Fruit fly (Drosophila melanogaster) whole organism, embryonic: ENCODE measurements around the gene Patr-1.
A peak's percentile ranks its signal among the peaks of the same experiment; 100 is the strongest.

ENCODE experiments used
- Antp ChIP-seq: fragments of 200-800 bp; sonication (Bioruptor generic); optimal IDR thresholded peaks from 3 replicates; lab custom pipeline; 2016; ENCODE audit warnings: missing biosample characterization, missing genetic modification characterization
- C15 ChIP-seq: fragments of 200-800 bp; sonication (Bioruptor generic); IDR thresholded peaks from 3 replicates; pipeline ENCODE4 v1.3.6; 2022; ENCODE audit warnings: missing biosample characterization, missing genetic modification characterization
- CG10321 ChIP-seq: fragments of 200-800 bp; sonication (Bioruptor generic); IDR thresholded peaks from 2 replicates; pipeline ENCODE4 v1.3.6; 2022; ENCODE audit warnings: missing biosample characterization, missing genetic modification characterization
- CG10462 ChIP-seq: fragments of 200-800 bp; sonication (Bioruptor generic); optimal IDR thresholded peaks from 2 replicates; lab custom pipeline; 2016; ENCODE audit warnings: missing biosample characterization, missing genetic modification characterization
- CG11085 ChIP-seq: fragments of 200-800 bp; sonication (Bioruptor generic); IDR thresholded peaks from 2 replicates; pipeline ENCODE4 v1.3.6; 2022; ENCODE audit warnings: missing biosample characterization, missing genetic modification characterization
- CG11093 ChIP-seq: fragments of 200-800 bp; sonication (Bioruptor generic); IDR thresholded peaks from 3 replicates; pipeline ENCODE4 v1.3.6; 2022; ENCODE audit warnings: missing biosample characterization, missing genetic modification characterization
- CG12236 ChIP-seq: fragments of 200-800 bp; sonication (Bioruptor generic); optimal IDR thresholded peaks from 2 replicates; lab custom pipeline; 2016; ENCODE audit warnings: missing biosample characterization, missing genetic modification characterization
- CG1233 ChIP-seq: fragments of 200-800 bp; sonication (Bioruptor generic); optimal IDR thresholded peaks from 4 replicates; lab custom pipeline; 2018; ENCODE audit warnings: missing biosample characterization, mild to moderate bottlenecking, missing genetic modification characterization
- CG14441 ChIP-seq: fragments of 200-800 bp; sonication (Bioruptor generic); IDR thresholded peaks from 2 replicates; pipeline ENCODE4 v1.3.6; 2022; ENCODE audit warnings: missing biosample characterization, missing genetic modification characterization
- CG15269 ChIP-seq: fragments of 200-800 bp; sonication (Bioruptor generic); optimal IDR thresholded peaks from 2 replicates; lab custom pipeline; 2018; ENCODE audit warnings: missing biosample characterization, mild to moderate bottlenecking, missing genetic modification characterization, moderate library complexity
- CG15696 ChIP-seq: fragments of 200-800 bp; sonication (Bioruptor generic); optimal IDR thresholded peaks from 2 replicates; lab custom pipeline; 2019; ENCODE audit warnings: missing biosample characterization, mild to moderate bottlenecking, missing genetic modification characterization, moderate library complexity
- CG18011 ChIP-seq: fragments of 200-800 bp; sonication (Bioruptor generic); optimal IDR thresholded peaks from 2 replicates; lab custom pipeline; 2017; ENCODE audit warnings: missing biosample characterization, missing genetic modification characterization, mild to moderate bottlenecking, moderate library complexity, missing genotype
- CG1832 ChIP-seq: fragments of 200-800 bp; sonication (Bioruptor generic); optimal IDR thresholded peaks from 2 replicates; lab custom pipeline; 2017; ENCODE audit warnings: missing biosample characterization, mild to moderate bottlenecking, missing genetic modification characterization, inconsistent platforms
- CG18764 ChIP-seq: fragments of 200-800 bp; sonication (Bioruptor generic); optimal IDR thresholded peaks from 3 replicates; lab custom pipeline; 2016; ENCODE audit warnings: missing biosample characterization, missing genetic modification characterization
- CG3163 ChIP-seq: fragments of 200-800 bp; sonication (Bioruptor generic); optimal IDR thresholded peaks from 3 replicates; lab custom pipeline; 2016; ENCODE audit warnings: missing biosample characterization, missing genetic modification characterization
- CG32767 ChIP-seq: fragments of 200-800 bp; sonication (Bioruptor generic); IDR thresholded peaks from 2 replicates; pipeline ENCODE4 v1.3.6; 2022; ENCODE audit warnings: missing biosample characterization, missing genetic modification characterization
- CG3995 ChIP-seq: fragments of 200-800 bp; sonication (Bioruptor generic); optimal IDR thresholded peaks from 3 replicates; lab custom pipeline; 2016; ENCODE audit warnings: missing biosample characterization, missing genetic modification characterization
- CG6765 ChIP-seq: fragments of 200-800 bp; sonication (Bioruptor generic); optimal IDR thresholded peaks from 3 replicates; lab custom pipeline; 2017; ENCODE audit warnings: missing biosample characterization, mild to moderate bottlenecking, missing genetic modification characterization
- CG7745 ChIP-seq: fragments of 200-800 bp; sonication (Bioruptor generic); optimal IDR thresholded peaks from 2 replicates; lab custom pipeline; 2018; ENCODE audit warnings: missing biosample characterization, mild to moderate bottlenecking, missing genetic modification characterization, moderate library complexity
- CG9817 ChIP-seq: fragments of 200-800 bp; sonication (Bioruptor generic); optimal IDR thresholded peaks from 2 replicates; lab custom pipeline; 2018; ENCODE audit warnings: missing biosample characterization, mild to moderate bottlenecking, missing genetic modification characterization, moderate library complexity
- CHES-1-like ChIP-seq: fragments of 200-800 bp; sonication (Bioruptor generic); optimal IDR thresholded peaks from 2 replicates; lab custom pipeline; 2016; ENCODE audit warnings: missing biosample characterization, missing genetic modification characterization
- Dip3 ChIP-seq: fragments of 200-800 bp; sonication (Bioruptor generic); optimal IDR thresholded peaks from 3 replicates; lab custom pipeline; 2016; ENCODE audit warnings: missing biosample characterization, missing genetic modification characterization
- Hmr ChIP-seq: fragments of 200-800 bp; sonication (Bioruptor generic); optimal IDR thresholded peaks from 3 replicates; lab custom pipeline; 2017; ENCODE audit warnings: mild to moderate bottlenecking, missing biosample characterization, missing genetic modification reagents, missing genetic modification characterization
- Mad ChIP-seq: fragments of 200-800 bp; sonication (Bioruptor generic); optimal IDR thresholded peaks from 2 replicates; lab custom pipeline; 2016; ENCODE audit warnings: missing biosample characterization, missing genetic modification characterization
- NK7.1 ChIP-seq: fragments of 200-800 bp; sonication (Bioruptor generic); optimal IDR thresholded peaks from 3 replicates; lab custom pipeline; 2016; ENCODE audit warnings: missing biosample characterization, missing genetic modification characterization
- Neu2 ChIP-seq: fragments of 200-800 bp; sonication (Bioruptor generic); optimal IDR thresholded peaks from 3 replicates; lab custom pipeline; 2016; ENCODE audit warnings: missing biosample characterization, missing genetic modification characterization, borderline replicate concordance
- Oaz ChIP-seq: fragments of 200-800 bp; sonication (Bioruptor generic); IDR thresholded peaks from 2 replicates; pipeline ENCODE4 v1.3.6; 2022; ENCODE audit warnings: missing biosample characterization, missing genetic modification characterization
- PHDP ChIP-seq: fragments of 200-800 bp; sonication (Bioruptor generic); optimal IDR thresholded peaks from 3 replicates; lab custom pipeline; 2018; ENCODE audit warnings: missing biosample characterization, mild to moderate bottlenecking, missing genetic modification characterization, moderate library complexity
- Poxn ChIP-seq: fragments of 200-800 bp; sonication (Bioruptor generic); IDR thresholded peaks from 2 replicates; pipeline ENCODE4 v1.3.6; 2022; ENCODE audit warnings: missing biosample characterization, missing genetic modification characterization
- Tbp ChIP-seq: fragments of >200 bp; optimal IDR thresholded peaks from 2 replicates; lab custom pipeline; 2018; ENCODE audit warnings: missing biosample characterization, missing genetic modification characterization
- Trl ChIP-seq, 3 experiments: fragments of >200 bp in 2 of 3; fragments of 200-800 bp in 1 of 3; sonication (Bioruptor generic) in 1 of 3; optimal IDR thresholded peaks; 2 replicates in 1 of 3; 3 replicates in 2 of 3; lab custom pipeline; 2016 to 2017; ENCODE audit warnings: missing biosample characterization in 1 of 3, missing genetic modification characterization in 1 of 3
- YL-1 ChIP-seq: fragments of 200-800 bp; sonication (Bioruptor generic); optimal IDR thresholded peaks from 3 replicates; lab custom pipeline; 2017; ENCODE audit warnings: missing biosample characterization, mild to moderate bottlenecking, missing genetic modification characterization
- ara ChIP-seq: fragments of 200-800 bp; sonication (Bioruptor generic); IDR thresholded peaks from 2 replicates; pipeline ENCODE4 v1.3.6; 2022; ENCODE audit warnings: missing biosample characterization, missing genetic modification characterization
- ase ChIP-seq: fragments of 200-800 bp; sonication (Bioruptor generic); IDR thresholded peaks from 3 replicates; pipeline ENCODE4 v1.3.6; 2022; ENCODE audit warnings: missing biosample characterization, missing genetic modification characterization
- cad ChIP-seq: fragments of >200 bp; optimal IDR thresholded peaks from 2 replicates; lab custom pipeline; 2017; ENCODE audit warnings: missing biosample characterization, missing genetic modification characterization
- croc ChIP-seq: fragments of 200-800 bp; sonication (Bioruptor generic); conservative IDR thresholded peaks from 3 replicates; pipeline ENCODE4 v1.3.6; 2022; ENCODE audit warnings: missing biosample characterization, missing genetic modification characterization
- dan ChIP-seq: fragments of 200-800 bp; sonication (Bioruptor generic); IDR thresholded peaks from 2 replicates; pipeline ENCODE4 v1.3.6; 2022; ENCODE audit warnings: missing biosample characterization, missing genetic modification characterization
- dmrt11E ChIP-seq: fragments of 200-800 bp; sonication (Bioruptor generic); optimal IDR thresholded peaks from 3 replicates; lab custom pipeline; 2018; ENCODE audit warnings: missing biosample characterization, mild to moderate bottlenecking, missing genetic modification characterization, moderate library complexity
- fd102C ChIP-seq: fragments of 200-800 bp; sonication (Bioruptor generic); optimal IDR thresholded peaks from 2 replicates; lab custom pipeline; 2018; ENCODE audit warnings: missing biosample characterization, mild to moderate bottlenecking, missing genetic modification characterization, moderate library complexity
- ftz-f1 ChIP-seq: fragments of 200-800 bp; sonication (Bioruptor generic); optimal IDR thresholded peaks from 2 replicates; lab custom pipeline; 2016; ENCODE audit warnings: missing biosample characterization, missing genetic modification characterization
- gcm2 ChIP-seq: fragments of 200-800 bp; sonication (Bioruptor generic); optimal IDR thresholded peaks from 2 replicates; lab custom pipeline; 2016; ENCODE audit warnings: missing biosample characterization, missing genetic modification characterization
- hth ChIP-seq: fragments of >200 bp; optimal IDR thresholded peaks from 2 replicates; lab custom pipeline; 2017; ENCODE audit warnings: inconsistent platforms
- mam ChIP-seq: fragments of 200-800 bp; sonication (Bioruptor generic); optimal IDR thresholded peaks from 3 replicates; lab custom pipeline; 2016; ENCODE audit warnings: missing biosample characterization, missing genetic modification characterization
- p53 ChIP-seq: fragments of 200-800 bp; sonication (Bioruptor generic); optimal IDR thresholded peaks from 2 replicates; lab custom pipeline; 2016; ENCODE audit warnings: missing biosample characterization, missing genetic modification characterization
- run ChIP-seq: fragments of 200-800 bp; sonication (Bioruptor generic); optimal IDR thresholded peaks from 3 replicates; lab custom pipeline; 2018; ENCODE audit warnings: missing biosample characterization, mild to moderate bottlenecking, missing genetic modification characterization
- sens-2 ChIP-seq: fragments of 200-800 bp; sonication (Bioruptor generic); IDR thresholded peaks from 2 replicates; pipeline ENCODE4 v1.3.6; 2022; ENCODE audit warnings: missing biosample characterization, missing genetic modification characterization
- slp2 ChIP-seq: fragments of 200-800 bp; sonication (Bioruptor generic); optimal IDR thresholded peaks from 2 replicates; lab custom pipeline; 2016; ENCODE audit warnings: missing biosample characterization, missing genetic modification characterization
- tap ChIP-seq: fragments of 200-800 bp; optimal IDR thresholded peaks from 3 replicates; lab custom pipeline; 2019; ENCODE audit warnings: missing biosample characterization, mild to moderate bottlenecking, missing genetic modification characterization, moderate library complexity
- trh ChIP-seq: fragments of 200-800 bp; sonication (Bioruptor generic); optimal IDR thresholded peaks from 2 replicates; lab custom pipeline; 2016; ENCODE audit warnings: missing biosample characterization, missing genetic modification characterization
- twi ChIP-seq: fragments of 200-800 bp; optimal IDR thresholded peaks from 2 replicates; lab custom pipeline; 2019; ENCODE audit warnings: missing biosample characterization, mild to moderate bottlenecking, missing genetic modification characterization, moderate library complexity
- z ChIP-seq: fragments of 200-800 bp; sonication (Bioruptor generic); IDR thresholded peaks from 3 replicates; pipeline ENCODE4 v1.3.6; 2022; ENCODE audit warnings: missing biosample characterization, missing genetic modification characterization
- zfh1 ChIP-seq: fragments of 200-800 bp; sonication (Bioruptor generic); IDR thresholded peaks from 3 replicates; pipeline ENCODE4 v1.3.6; 2022; ENCODE audit warnings: missing biosample characterization, missing genetic modification characterization

The Patr-1 gene

DNA sequence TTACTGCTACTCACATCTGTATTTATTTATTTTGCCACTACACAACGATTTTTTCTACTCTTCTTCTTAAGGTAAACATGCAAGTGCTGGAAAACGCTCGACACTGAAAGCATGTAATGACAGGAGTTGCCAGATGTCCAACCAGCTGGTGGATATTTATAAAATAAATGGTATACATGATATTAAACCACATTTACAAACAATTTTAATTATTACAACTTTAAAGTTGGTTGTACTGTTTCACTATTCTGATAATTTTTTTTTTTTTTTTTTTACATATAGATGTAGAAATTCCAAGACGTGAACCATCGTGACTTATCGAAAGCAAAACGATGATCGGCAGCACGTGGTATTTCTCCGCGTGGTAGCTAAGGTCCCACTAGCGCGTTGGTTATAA, 36.5 kb downstream of the Patr-1 start, which contains the start of the genes Keap1 and kuk (continued):
- TF ChIP-seq Poxn (no peak), ara (GFP tag; lab: Robert Waterston, UW) (0 out of 2 replicates have a peak, but pooled peaks have one; percentile 8), run (no peak), Tbp (GFP tag; lab: Kevin White, UChicago) (peak; percentile 20), CG12236 (GFP tag; lab: Kevin White, UChicago) (no peak), fd102C (no peak), sens-2 (GFP tag; lab: Robert Waterston, UW) (no peak), cad (GFP tag; lab: Kevin White, UChicago) (no peak), Neu2 (GFP tag; lab: Kevin White, UChicago) (no peak), PHDP (tag; lab: Kevin White, UChicago) (peak; percentile 27), CG18764 (peak; percentile 44), p53 (GFP tag; lab: Kevin White, UChicago) (no peak), YL-1 (GFP tag; lab: Kevin White, UChicago) (no peak), CG15696 (tag; lab: Kevin White, UChicago) (peak; percentile 32), dmrt11E (tag; lab: Kevin White, UChicago) (no peak), Antp (peak; percentile 48), CG14441 (GFP tag; lab: Robert Waterston, UW) (peak; percentile 57; the same call in 1 of the 2 replicates), ftz-f1 (GFP tag; lab: Kevin White, UChicago) (no peak), CG18011 (GFP tag; lab: Kevin White, UChicago) (peak; percentile 34), C15 (GFP tag; lab: Robert Waterston, UW) (no peak), CG10321 (no peak), Mad (GFP tag; lab: Kevin White, UChicago) (peak; percentile 72), CG1832 (GFP tag; lab: Kevin White, UChicago) (no peak), Trl (optimal IDR thresholded peaks at IDR 0.05; lab: Kevin White, UChicago) (peak in 1 of 2 experiments; percentile 4), Trl (GFP tag; optimal IDR thresholded peaks at IDR 0.05; lab: Kevin White, UChicago) (peak; percentile 71), CG3995 (GFP tag; lab: Kevin White, UChicago) (peak; percentile 44), CG11093 (peak; percentile 16; the same call in 1 of the 3 replicates), z (no peak), tap (tag; lab: Kevin White, UChicago) (no peak), CG15269 (tag; lab: Kevin White, UChicago) (peak; percentile 29), twi (no peak), Oaz (no peak), CG6765 (GFP tag; lab: Kevin White, UChicago) (peak; percentile 35), Dip3 (peak; percentile 63), gcm2 (peak; percentile 41), slp2 (no peak), trh (GFP tag; lab: Kevin White, UChicago) (peak; percentile 30), mam (GFP tag; lab: Kevin White, UChicago) (peak; percentile 76), CG7745 (tag; lab: Kevin White, UChicago) (no peak), NK7.1 (GFP tag; lab: Kevin White, UChicago) (no peak), CG9817 (tag; lab: Kevin White, UChicago) (peak; percentile 54), dan (GFP tag; lab: Robert Waterston, UW) (no peak), CHES-1-like (GFP tag; lab: Kevin White, UChicago) (peak; percentile 82), CG32767 (GFP tag; lab: Robert Waterston, UW) (no peak), zfh1 (peak; percentile 63; the same call in 1 of the 3 replicates), ase (GFP tag; lab: Robert Waterston, UW) (no peak), CG3163 (peak; percentile 46), Hmr (GFP tag; lab: Kevin White, UChicago) (peak; percentile 79), hth (lab: Kevin White, UChicago) (no peak), CG10462 (GFP tag; lab: Kevin White, UChicago) (peak; percentile 69), croc (GFP tag; lab: Robert Waterston, UW) (0 out of 3 replicates have a peak, but pooled peaks have one; percentile 15), CG11085 (peak; percentile 53), CG1233 (peak; percentile 6)
